Fruit fly (Drosophila melanogaster) whole organism, embryonic: Measurements from ENCODE around the gene Lsp2.

ENCODE experiments used
- CG10209 ChIP-seq: fragments of 200-800 bp; sonication (Bioruptor generic); optimal IDR thresholded peaks from 3 replicates; lab custom pipeline; 2017; ENCODE audit warnings: missing biosample characterization, mild to moderate bottlenecking, missing genetic modification characterization, missing genetic modification reagents
- CG10543 ChIP-seq: fragments of 200-800 bp; sonication (Bioruptor generic); optimal IDR thresholded peaks from 3 replicates; lab custom pipeline; 2017; ENCODE audit warnings: missing biosample characterization, mild to moderate bottlenecking, missing genetic modification characterization, moderate library complexity
- CG10565 ChIP-seq: fragments of 200-800 bp; sonication (Bioruptor generic); optimal IDR thresholded peaks from 3 replicates; lab custom pipeline; 2016; ENCODE audit warnings: missing biosample characterization, mild to moderate bottlenecking, missing genetic modification characterization
- CG11560 ChIP-seq: fragments of 200-800 bp; sonication (Bioruptor generic); IDR thresholded peaks from 3 replicates; pipeline ENCODE4 v1.3.6; 2022; ENCODE audit warnings: missing biosample characterization, missing genetic modification characterization
- CG1233 ChIP-seq: fragments of 200-800 bp; sonication (Bioruptor generic); optimal IDR thresholded peaks from 4 replicates; lab custom pipeline; 2018; ENCODE audit warnings: missing biosample characterization, mild to moderate bottlenecking, missing genetic modification characterization
- CG12659 ChIP-seq: fragments of 200-800 bp; sonication (Bioruptor generic); optimal IDR thresholded peaks from 3 replicates; lab custom pipeline; 2017; ENCODE audit warnings: mild to moderate bottlenecking, missing biosample characterization, missing genetic modification reagents, missing genetic modification characterization
- CG13296 ChIP-seq: fragments of 200-800 bp; sonication (Bioruptor generic); optimal IDR thresholded peaks from 3 replicates; lab custom pipeline; 2018; ENCODE audit warnings: missing biosample characterization, mild to moderate bottlenecking, missing genetic modification characterization
- CG13894 ChIP-seq: fragments of 200-800 bp; sonication (Bioruptor generic); optimal IDR thresholded peaks from 3 replicates; lab custom pipeline; 2018; ENCODE audit warnings: missing biosample characterization, mild to moderate bottlenecking, missing genetic modification characterization, moderate library complexity
- CG14667 ChIP-seq: fragments of 200-800 bp; sonication (Bioruptor generic); IDR thresholded peaks from 2 replicates; pipeline ENCODE4 v1.3.6; 2022; ENCODE audit warnings: missing biosample characterization, missing genetic modification characterization
- CG14860 ChIP-seq: fragments of 200-800 bp; sonication (Bioruptor generic); IDR thresholded peaks from 3 replicates; pipeline ENCODE4 v1.3.6; 2022; ENCODE audit warnings: missing biosample characterization, missing genetic modification characterization; ENCODE audit not compliant: partially characterized antibody
- CG14965 ChIP-seq: fragments of 200-800 bp; sonication (Bioruptor generic); optimal IDR thresholded peaks from 2 replicates; lab custom pipeline; 2016; ENCODE audit warnings: missing biosample characterization, missing genetic modification characterization, borderline replicate concordance
- CG17612 ChIP-seq: fragments of 200-800 bp; sonication (Bioruptor generic); IDR thresholded peaks from 2 replicates; pipeline ENCODE4 v1.3.6; 2022; ENCODE audit warnings: missing biosample characterization, missing genetic modification characterization
- CG2712 ChIP-seq: fragments of 200-800 bp; optimal IDR thresholded peaks from 3 replicates; lab custom pipeline; 2019; ENCODE audit warnings: missing biosample characterization, mild to moderate bottlenecking, missing genetic modification characterization, moderate library complexity
- CG34422 ChIP-seq: fragments of 200-800 bp; sonication (Bioruptor generic); IDR thresholded peaks from 3 replicates; pipeline ENCODE4 v1.3.6; 2022; ENCODE audit warnings: missing biosample characterization, missing genetic modification characterization
- CG4328 ChIP-seq: fragments of 200-800 bp; sonication (Bioruptor generic); optimal IDR thresholded peaks from 3 replicates; lab custom pipeline; 2017; ENCODE audit warnings: missing biosample characterization, missing genetic modification reagents, missing genetic modification characterization
- CG43689 ChIP-seq: fragments of 200-800 bp; sonication (Bioruptor generic); IDR thresholded peaks from 2 replicates; pipeline ENCODE4 v1.3.6; 2022; ENCODE audit warnings: missing biosample characterization, missing genetic modification characterization
- CG8388 ChIP-seq: fragments of 200-800 bp; sonication (Bioruptor generic); optimal IDR thresholded peaks from 2 replicates; lab custom pipeline; 2019; ENCODE audit warnings: missing biosample characterization, mild to moderate bottlenecking, missing genetic modification characterization, moderate library complexity
- Camta ChIP-seq: fragments of 200-800 bp; sonication (Bioruptor generic); optimal IDR thresholded peaks from 2 replicates; lab custom pipeline; 2016; ENCODE audit warnings: missing biosample characterization, missing genetic modification characterization
- Drgx ChIP-seq: fragments of 200-800 bp; sonication (Bioruptor generic); IDR thresholded peaks from 2 replicates; pipeline ENCODE4 v1.3.6; 2022; ENCODE audit warnings: missing biosample characterization, missing genetic modification characterization
- Lim3 ChIP-seq: fragments of 200-800 bp; sonication (Bioruptor generic); IDR thresholded peaks from 2 replicates; pipeline ENCODE4 v1.3.6; 2022; ENCODE audit warnings: missing biosample characterization, missing genetic modification characterization
- Mad ChIP-seq: fragments of 200-800 bp; sonication (Bioruptor generic); optimal IDR thresholded peaks from 2 replicates; lab custom pipeline; 2016; ENCODE audit warnings: missing biosample characterization, missing genetic modification characterization
- Poxn ChIP-seq: fragments of 200-800 bp; sonication (Bioruptor generic); IDR thresholded peaks from 2 replicates; pipeline ENCODE4 v1.3.6; 2022; ENCODE audit warnings: missing biosample characterization, missing genetic modification characterization
- Ptx1 ChIP-seq: fragments of 200-800 bp; sonication (Bioruptor generic); IDR thresholded peaks from 2 replicates; pipeline ENCODE4 v1.3.6; 2022; ENCODE audit warnings: missing biosample characterization, missing genetic modification characterization
- Sry-β ChIP-seq: fragments of 200-800 bp; sonication (Bioruptor generic); optimal IDR thresholded peaks from 2 replicates; lab custom pipeline; 2018; ENCODE audit warnings: missing biosample characterization, mild to moderate bottlenecking, missing genetic modification characterization, moderate library complexity
- ab ChIP-seq: fragments of 200-800 bp; sonication (Bioruptor generic); optimal IDR thresholded peaks from 2 replicates; lab custom pipeline; 2016; ENCODE audit warnings: missing biosample characterization, missing genetic modification characterization
- br ChIP-seq: fragments of >200 bp; optimal IDR thresholded peaks from 2 replicates; lab custom pipeline; 2017
- bsh ChIP-seq, 2 experiments: fragments of 200-800 bp; sonication (Bioruptor generic); optimal IDR thresholded peaks; 2 replicates each; lab custom pipeline; 2017 to 2018; ENCODE audit warnings: mild to moderate bottlenecking in 2 of 2, missing biosample characterization in 2 of 2, missing genetic modification characterization in 2 of 2, moderate library complexity in 1 of 2
- corto ChIP-seq: fragments of 200-800 bp; sonication (Bioruptor generic); optimal IDR thresholded peaks from 2 replicates; lab custom pipeline; 2016; ENCODE audit warnings: missing biosample characterization, mild to moderate bottlenecking, missing genetic modification characterization, moderate library complexity
- dm ChIP-seq: fragments of 200-800 bp; sonication (Bioruptor generic); optimal IDR thresholded peaks from 3 replicates; lab custom pipeline; 2016; ENCODE audit warnings: missing biosample characterization, missing genetic modification characterization
- hkb ChIP-seq, 2 experiments: fragments of 200-800 bp in 1 of 2; fragments of >200 bp in 1 of 2; sonication (Bioruptor generic) in 1 of 2; IDR thresholded peaks in 1 of 2; optimal IDR thresholded peaks in 1 of 2; 2 replicates each; pipeline versions ENCODE4 v1.3.6 to Lab custom; 2017 to 2022; ENCODE audit warnings: missing biosample characterization in 1 of 2, missing genetic modification characterization in 1 of 2
- lab ChIP-seq: fragments of 200-800 bp; sonication (Bioruptor generic); optimal IDR thresholded peaks from 3 replicates; lab custom pipeline; 2017; ENCODE audit warnings: missing biosample characterization, missing genetic modification characterization, mild to moderate bottlenecking, moderate library complexity, missing genetic modification reagents
- lbe ChIP-seq: fragments of 200-800 bp; sonication (Bioruptor generic); optimal IDR thresholded peaks from 2 replicates; lab custom pipeline; 2016; ENCODE audit warnings: missing biosample characterization, mild to moderate bottlenecking, missing genetic modification characterization
- lilli ChIP-seq: fragments of 200-800 bp; sonication (Bioruptor generic); optimal IDR thresholded peaks from 3 replicates; lab custom pipeline; 2016; ENCODE audit warnings: missing biosample characterization, missing genetic modification characterization
- nom ChIP-seq: fragments of 200-800 bp; sonication (Bioruptor generic); optimal IDR thresholded peaks from 2 replicates; lab custom pipeline; 2017; ENCODE audit warnings: missing biosample characterization, missing genetic modification characterization, mild to moderate bottlenecking, moderate library complexity, missing genetic modification reagents
- org-1 ChIP-seq: fragments of 200-800 bp; sonication (Bioruptor generic); optimal IDR thresholded peaks from 2 replicates; lab custom pipeline; 2017; ENCODE audit warnings: missing biosample characterization, missing genetic modification characterization
- pros ChIP-seq: fragments of 200-800 bp; sonication (Bioruptor generic); optimal IDR thresholded peaks from 3 replicates; lab custom pipeline; 2019; ENCODE audit warnings: missing biosample characterization, mild to moderate bottlenecking, missing genetic modification characterization, moderate library complexity
- schlank ChIP-seq: fragments of 200-800 bp; sonication (Bioruptor generic); optimal IDR thresholded peaks from 2 replicates; lab custom pipeline; 2018; ENCODE audit warnings: missing biosample characterization, mild to moderate bottlenecking, missing genetic modification characterization
- sens ChIP-seq: fragments of 200-800 bp; sonication (Bioruptor generic); peaks from one replicate; lab custom pipeline; 2016; ENCODE audit warnings: missing biosample characterization, missing genetic modification characterization
- sens-2 ChIP-seq: fragments of 200-800 bp; sonication (Bioruptor generic); IDR thresholded peaks from 2 replicates; pipeline ENCODE4 v1.3.6; 2022; ENCODE audit warnings: missing biosample characterization, missing genetic modification characterization
- shn ChIP-seq: fragments of 200-800 bp; sonication (Bioruptor generic); optimal IDR thresholded peaks from 3 replicates; lab custom pipeline; 2016; ENCODE audit warnings: missing biosample characterization, missing genetic modification characterization
- unc-4 ChIP-seq: fragments of 200-800 bp; sonication (Bioruptor generic); IDR thresholded peaks from 2 replicates; pipeline ENCODE4 v1.3.6; 2022; ENCODE audit warnings: missing biosample characterization, missing genetic modification characterization; ENCODE audit not compliant: partially characterized antibody
- zen ChIP-seq: fragments of 200-800 bp; sonication (Bioruptor generic); optimal IDR thresholded peaks from 3 replicates; lab custom pipeline; 2018; ENCODE audit warnings: missing biosample characterization, mild to moderate bottlenecking, missing genetic modification characterization, moderate library complexity

The Lsp2 gene

dm6 chr3L:12114188-12114587 lies 15.0 kb upstream of the Lsp2 start (continued):
- TF ChIP-seq CG12659 (GFP tag; lab: Kevin White, UChicago) (no peak), lilli (GFP tag; lab: Kevin White, UChicago) (no peak), CG2712 (tag; lab: Kevin White, UChicago) (peak; percentile 41), CG13894 (tag; lab: Kevin White, UChicago) (no peak), CG14667 (GFP tag; lab: Robert Waterston, UW) (no peak), CG8388 (GFP tag; lab: Kevin White, UChicago) (peak; percentile 9)

- TF ChIP-seq dm (no peak), CG17612 (GFP tag; lab: Robert Waterston, UW) (no peak), Ptx1 (GFP tag; lab: Robert Waterston, UW) (no peak), nom (GFP tag; lab: Kevin White, UChicago) (peak; percentile 78), hkb (optimal IDR thresholded peaks at IDR 0.05; lab: Kevin White, UChicago) (no peak), hkb (GFP tag; IDR thresholded peaks at IDR 0.05; lab: Robert Waterston, UW) (no peak), CG11560 (no peak), CG13296 (no peak), bsh (GFP tag; optimal IDR thresholded peaks at IDR 0.05; lab: Kevin White, UChicago) (peak in 1 of 2 experiments; percentile 81), Lim3 (GFP tag; lab: Robert Waterston, UW) (no peak), sens (peak; percentile 66), Mad (GFP tag; lab: Kevin White, UChicago) (no peak), Camta (GFP tag; lab: Kevin White, UChicago) (no peak), Sry-β (GFP tag; lab: Kevin White, UChicago) (no peak), CG34422 (GFP tag; lab: Robert Waterston, UW) (no peak), CG10209 (no peak), shn (GFP tag; lab: Kevin White, UChicago) (no peak), lbe (GFP tag; lab: Kevin White, UChicago) (peak; percentile 91), CG10565 (GFP tag; lab: Kevin White, UChicago) (no peak), CG4328 (GFP tag; lab: Kevin White, UChicago) (no peak), CG14860 (GFP tag; lab: Robert Waterston, UW) (no peak), CG10543 (GFP tag; lab: Kevin White, UChicago) (no peak), Drgx (GFP tag; lab: Robert Waterston, UW) (peak; percentile 65), lab (GFP tag; lab: Kevin White, UChicago) (no peak), pros (no peak), sens-2 (GFP tag; lab: Robert Waterston, UW) (no peak), schlank (tag; lab: Kevin White, UChicago) (no peak), Poxn (GFP tag; lab: Robert Waterston, UW) (no peak), corto (GFP tag; lab: Kevin White, UChicago) (peak; percentile 90), CG14965 (no peak), CG43689 (GFP tag; lab: Robert Waterston, UW) (no peak), zen (tag; lab: Kevin White, UChicago) (no peak), br (lab: Kevin White, UChicago) (no peak), ab (GFP tag; lab: Kevin White, UChicago) (no peak), unc-4 (GFP tag; lab: Robert Waterston, UW) (no peak), org-1 (no peak), CG1233 (GFP tag; lab: Kevin White, UChicago) (no peak)
Measured at dm6 chr3L:12115103-12115502, 14.1 kb upstream of the Lsp2 start.
